Worm (Caenorhabditis elegans): ENCODE measurements around the gene fbxa-151.

ce11 chrIII:1295149-1295716 is 28.5 kb upstream of the fbxa-151 start, which contains the start of gene fbxa-35:
- no peak for TF ChIP-seq lin-39 (tag; optimal IDR thresholded peaks at IDR 0.05)
- no peak for TF ChIP-seq snpc-4 (tag; optimal IDR thresholded peaks at IDR 0.05)
- no peak for TF ChIP-seq ceh-82 (tag; optimal IDR thresholded peaks at IDR 0.05)
- no peak for TF ChIP-seq nhr-11 (tag; optimal IDR thresholded peaks at IDR 0.05)
